Worm (Caenorhabditis elegans): ENCODE results near the gene T16A9.5.

T16A9.5 gene

ce11 chrV:14230788-14231583, 16.0 kb upstream of the T16A9.5 start:
- TF ChIP-seq fos-1 (tag; optimal IDR thresholded peaks at IDR 0.05) (no peak), aly-2 (tag; optimal IDR thresholded peaks at IDR 0.05) (no peak), nfya-1 (tag; optimal IDR thresholded peaks at IDR 0.05; ENCODE audit: insufficient read depth) (no peak), sea-2 (GFP tag; optimal IDR thresholded peaks at IDR 0.05) (no peak), jun-1 (tag; optimal IDR thresholded peaks at IDR 0.05) (no peak), pha-4 (tag; optimal IDR thresholded peaks at IDR 0.05) (no peak), fkh-2 (tag; optimal IDR thresholded peaks at IDR 0.05) (no peak), skn-1 (tag; optimal IDR thresholded peaks at IDR 0.05) (no peak), ceh-82 (tag; optimal IDR thresholded peaks at IDR 0.05) (no peak), mdl-1 (tag; optimal IDR thresholded peaks at IDR 0.05) (no peak), elt-3 (tag; optimal IDR thresholded peaks at IDR 0.05) (no peak), zag-1 (tag; optimal IDR thresholded peaks at IDR 0.05) (no peak), egl-27 (tag; optimal IDR thresholded peaks at IDR 0.05) (no peak), ceh-28 (tag; optimal IDR thresholded peaks at IDR 0.05) (no peak), ztf-11 (tag; optimal IDR thresholded peaks at IDR 0.05) (no peak), unc-62 (GFP tag; optimal IDR thresholded peaks at IDR 0.05) (no peak)

ce11 chrV:14226373-14226772, 11.4 kb upstream of the T16A9.5 start, which contains the start of gene nep-21:
Gene nep-21, minus strand, starts transcription at chrV:14226473.
- TF ChIP-seq nhr-237 (tag; optimal IDR thresholded peaks at IDR 0.05) (no peak), ztf-11 (tag; optimal IDR thresholded peaks at IDR 0.05) (no peak), lsy-12 (tag; optimal IDR thresholded peaks at IDR 0.05) (no peak), pqm-1 (tag; optimal IDR thresholded peaks at IDR 0.05) (no peak), skn-1 (tag; optimal IDR thresholded peaks at IDR 0.05) (no peak), jun-1 (tag; optimal IDR thresholded peaks at IDR 0.05) (no peak), lin-39 (tag; optimal IDR thresholded peaks at IDR 0.05) (no peak), mml-1 (tag; optimal IDR thresholded peaks at IDR 0.05) (no peak), ztf-4 (tag; optimal IDR thresholded peaks at IDR 0.05) (no peak), unc-39 (tag; optimal IDR thresholded peaks at IDR 0.05) (no peak), elt-2 (tag; optimal IDR thresholded peaks at IDR 0.05) (no peak), ceh-9 (tag; optimal IDR thresholded peaks at IDR 0.05) (no peak), nhr-25 (tag; optimal IDR thresholded peaks at IDR 0.05) (no peak), nhr-76 (tag; optimal IDR thresholded peaks at IDR 0.05) (no peak), fos-1 (tag; optimal IDR thresholded peaks at IDR 0.05) (no peak), nhr-77 (tag; optimal IDR thresholded peaks at IDR 0.05) (no peak)

DNA sequence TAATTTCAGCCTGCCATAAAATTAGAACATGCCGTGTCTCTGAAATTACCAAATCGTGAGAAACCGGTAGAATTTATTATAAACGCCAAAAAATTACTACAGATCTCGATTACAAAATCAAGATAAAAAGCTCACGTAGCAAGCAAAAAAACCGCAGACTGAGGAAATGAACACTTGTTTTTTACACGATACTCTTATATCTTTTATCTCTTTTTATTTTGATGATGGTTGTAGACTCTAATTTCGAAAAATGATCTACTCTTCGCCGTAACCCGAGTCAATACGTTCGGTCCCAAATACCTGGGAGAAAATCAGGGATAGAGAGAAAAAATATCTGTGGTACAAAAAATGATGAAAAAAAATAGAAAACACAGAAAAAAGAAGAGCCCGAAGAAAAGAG, 8.1 kb upstream of the T16A9.5 start:
- no peak for TF ChIP-seq lsy-12 (tag; optimal IDR thresholded peaks at IDR 0.05)
- no peak for TF ChIP-seq hmg-11 (tag; optimal IDR thresholded peaks at IDR 0.05)
- TF ChIP-seq pha-4 (tag; optimal IDR thresholded peaks at IDR 0.05), result no peak
- no peak for TF ChIP-seq lin-15B (tag; optimal IDR thresholded peaks at IDR 0.05)
- no peak for TF ChIP-seq nhr-77 (tag; optimal IDR thresholded peaks at IDR 0.05)

DNA sequence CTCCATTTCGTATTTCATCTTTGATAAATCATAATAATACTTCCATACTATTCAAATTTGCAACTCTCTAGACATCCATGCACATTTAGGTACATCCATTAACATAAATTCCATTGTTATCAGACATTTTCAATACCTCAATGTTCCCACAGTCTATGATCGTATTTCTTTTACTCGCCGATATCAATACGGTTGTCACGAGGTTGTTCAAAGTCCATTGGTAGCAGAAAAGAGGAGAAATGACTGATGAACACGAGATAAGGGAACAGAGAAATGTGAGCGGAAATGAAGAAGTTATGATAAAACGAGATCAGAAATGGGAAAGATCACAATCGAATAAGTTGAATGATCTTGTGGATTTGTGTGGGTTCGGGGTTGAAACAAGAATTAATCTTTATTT, 2.2 kb downstream of the T16A9.5 start:
- no peak for TF ChIP-seq ceh-16 (tag; optimal IDR thresholded peaks at IDR 0.05)
- TF ChIP-seq daf-12 (tag; optimal IDR thresholded peaks at IDR 0.05), result no peak
- peak; percentile 52 for TF ChIP-seq jun-1 (tag; optimal IDR thresholded peaks at IDR 0.05)
- TF ChIP-seq eor-1 (tag; optimal IDR thresholded peaks at IDR 0.05), result no peak
- no peak for TF ChIP-seq nhr-12 (tag; optimal IDR thresholded peaks at IDR 0.05)
- TF ChIP-seq ceh-9 (tag; optimal IDR thresholded peaks at IDR 0.05), result no peak
- TF ChIP-seq nhr-43 (tag; optimal IDR thresholded peaks at IDR 0.05; ENCODE audit: poor library complexity, severe bottlenecking), result peak; percentile 15
- TF ChIP-seq fkh-2 (tag; optimal IDR thresholded peaks at IDR 0.05), result no peak
- peak; percentile 11 for TF ChIP-seq nhr-25 (tag; optimal IDR thresholded peaks at IDR 0.05)
- peak in 1 of 3 experiments; percentile 17 for TF ChIP-seq elt-3 (tag; optimal IDR thresholded peaks at IDR 0.05)
- peak; percentile 88 for TF ChIP-seq elt-2 (tag; optimal IDR thresholded peaks at IDR 0.05)
- no peak for TF ChIP-seq nfya-1 (tag; optimal IDR thresholded peaks at IDR 0.05; ENCODE audit: insufficient read depth)
- TF ChIP-seq zag-1 (tag; optimal IDR thresholded peaks at IDR 0.05), result no peak
- TF ChIP-seq ztf-4 (tag; optimal IDR thresholded peaks at IDR 0.05), result no peak
- TF ChIP-seq pqm-1 (tag; optimal IDR thresholded peaks at IDR 0.05), result peak; percentile 77

Data from whole organism, L3 larva.